Worm (Caenorhabditis elegans) whole organism, young adult: ENCODE measurements around the gene R10H10.7.

Source experiments
- B0261.1 ChIP-seq: sonication (generic microtip); optimal IDR thresholded peaks from 2 replicates; lab custom pipeline; 2016; ENCODE audit warnings: mild to moderate bottlenecking, missing genetic modification characterization, moderate library complexity, missing compliant biosample characterization
- F57C9.4 ChIP-seq: sonication (generic microtip); optimal IDR thresholded peaks from 2 replicates; lab custom pipeline; 2017; ENCODE audit warnings: mild to moderate bottlenecking, missing genetic modification characterization, missing compliant biosample characterization
- T26A5.8 ChIP-seq: sonication (generic microtip); optimal IDR thresholded peaks from 2 replicates; lab custom pipeline; 2016; ENCODE audit warnings: missing genetic modification characterization, missing compliant biosample characterization
- bed-1 ChIP-seq: fragments of 200-800 bp; sonication (Bioruptor generic); IDR thresholded peaks from 2 replicates; pipeline ENCODE4 v1.3.6; 2022; ENCODE audit warnings: missing genetic modification reagents, missing genetic modification characterization, missing compliant biosample characterization
- chd-7 ChIP-seq: sonication (generic microtip); optimal IDR thresholded peaks from 2 replicates; lab custom pipeline; 2016; ENCODE audit warnings: mild to moderate bottlenecking, missing genetic modification characterization, moderate library complexity, missing compliant biosample characterization
- hmg-1.2 ChIP-seq: fragments of 200-800 bp; sonication (Bioruptor generic); IDR thresholded peaks from 2 replicates; pipeline ENCODE4 v1.3.6; 2022; ENCODE audit warnings: missing genetic modification reagents, missing genetic modification characterization, missing compliant biosample characterization
- lin-54 ChIP-seq: fragments of 200-800 bp; sonication (Bioruptor generic); optimal IDR thresholded peaks from 2 replicates; lab custom pipeline; 2018; ENCODE audit warnings: mild to moderate bottlenecking, missing genetic modification characterization, missing compliant biosample characterization
- lsl-1 ChIP-seq: fragments of 200-800 bp; sonication (Bioruptor generic); optimal IDR thresholded peaks from 2 replicates; lab custom pipeline; 2018; ENCODE audit warnings: mild to moderate bottlenecking, missing genetic modification characterization, moderate library complexity, missing compliant biosample characterization
- mel-28 ChIP-seq: sonication (generic microtip); optimal IDR thresholded peaks from 2 replicates; lab custom pipeline; 2016; ENCODE audit warnings: borderline replicate concordance, mild to moderate bottlenecking, missing genetic modification characterization, missing compliant biosample characterization
- nhr-179 ChIP-seq: sonication (generic microtip); optimal IDR thresholded peaks from 2 replicates; lab custom pipeline; 2016; ENCODE audit warnings: mild to moderate bottlenecking, missing genetic modification characterization, missing compliant biosample characterization
- xnd-1 ChIP-seq: sonication (generic microtip); optimal IDR thresholded peaks from 2 replicates; lab custom pipeline; 2016; ENCODE audit warnings: missing genotype, missing genetic modification reagents, missing genetic modification characterization, missing compliant biosample characterization

DNA sequence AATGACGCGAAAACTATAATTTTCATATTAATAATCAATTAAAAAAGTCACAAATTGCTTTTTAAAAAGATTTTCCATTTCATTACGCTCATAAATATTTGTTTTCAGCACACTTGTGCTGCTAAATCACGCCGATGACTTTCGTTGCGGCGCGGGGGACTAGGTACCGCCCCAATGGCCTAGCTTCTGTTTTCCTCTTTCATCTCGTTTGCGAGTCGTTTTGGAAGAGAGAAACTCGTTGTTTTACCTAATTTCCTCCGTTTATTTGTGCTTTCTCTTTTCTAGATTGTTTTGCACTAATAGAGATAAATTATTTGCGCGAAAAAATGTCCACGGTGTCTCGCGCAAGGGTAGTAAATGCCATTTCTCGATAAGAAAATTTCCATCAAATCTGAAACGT, 32.7 kb downstream of the R10H10.7 start:
- TF ChIP-seq bed-1 (GFP tag; lab: Robert Waterston, UW) (no peak), lin-54 (GFP tag; lab: Kevin White, UChicago) (no peak), chd-7 (tag; lab: Kevin White, UChicago) (no peak), lsl-1 (GFP tag; lab: Kevin White, UChicago) (no peak), T26A5.8 (tag; lab: Kevin White, UChicago) (no peak), hmg-1.2 (GFP tag; lab: Robert Waterston, UW) (no peak), F57C9.4 (tag; lab: Kevin White, UChicago) (no peak), nhr-179 (tag; lab: Kevin White, UChicago) (no peak), mel-28 (tag; lab: Kevin White, UChicago) (no peak), B0261.1 (tag; lab: Kevin White, UChicago) (no peak), xnd-1 (no peak)
